Fruit fly (Drosophila melanogaster) whole organism, embryonic: ENCODE data around the gene Wdr33.
A peak's percentile ranks its signal among the peaks of the same experiment; 100 is the strongest.

ENCODE experiments used
- Abd-B ChIP-seq: fragments of 200-800 bp; sonication (Bioruptor generic); optimal IDR thresholded peaks from 2 replicates; lab custom pipeline; 2018; ENCODE audit warnings: missing biosample characterization, mild to moderate bottlenecking, missing genetic modification characterization, moderate library complexity
- Ada2b ChIP-seq: fragments of 200-800 bp; sonication (Bioruptor generic); IDR thresholded peaks from 2 replicates; pipeline ENCODE4 v1.3.6; 2022; ENCODE audit warnings: missing biosample characterization, missing genetic modification characterization
- Asciz ChIP-seq: fragments of 200-800 bp; sonication (Bioruptor generic); optimal IDR thresholded peaks from 2 replicates; lab custom pipeline; 2017; ENCODE audit warnings: missing biosample characterization, mild to moderate bottlenecking, missing genetic modification characterization, missing genetic modification reagents
- BEAF-32 ChIP-seq: fragments of 200-800 bp; sonication (Bioruptor generic); optimal IDR thresholded peaks from 3 replicates; lab custom pipeline; 2017; ENCODE audit warnings: missing biosample characterization, missing genetic modification characterization, mild to moderate bottlenecking, moderate library complexity, missing genetic modification reagents
- CG10267 ChIP-seq: fragments of 200-800 bp; sonication (Bioruptor generic); optimal IDR thresholded peaks from 2 replicates; lab custom pipeline; 2018; ENCODE audit warnings: missing biosample characterization, mild to moderate bottlenecking, missing genetic modification characterization, moderate library complexity
- CG10274 ChIP-seq: fragments of 200-800 bp; sonication (Bioruptor generic); optimal IDR thresholded peaks from 3 replicates; lab custom pipeline; 2017; ENCODE audit warnings: missing biosample characterization, mild to moderate bottlenecking, missing genetic modification characterization
- CG10565 ChIP-seq: fragments of 200-800 bp; sonication (Bioruptor generic); optimal IDR thresholded peaks from 3 replicates; lab custom pipeline; 2016; ENCODE audit warnings: missing biosample characterization, mild to moderate bottlenecking, missing genetic modification characterization
- CG11247 ChIP-seq: fragments of 200-800 bp; sonication (Bioruptor generic); IDR thresholded peaks from 2 replicates; pipeline ENCODE4 v1.3.6; 2022; ENCODE audit warnings: missing biosample characterization, missing genetic modification characterization
- CG11398 ChIP-seq: fragments of 200-800 bp; sonication (Bioruptor generic); optimal IDR thresholded peaks from 2 replicates; lab custom pipeline; 2016; ENCODE audit warnings: missing biosample characterization, missing genetic modification characterization
- CG11504 ChIP-seq: fragments of 200-800 bp; sonication (Bioruptor generic); optimal IDR thresholded peaks from 3 replicates; lab custom pipeline; 2019; ENCODE audit warnings: missing biosample characterization, mild to moderate bottlenecking, missing genetic modification characterization, moderate library complexity
- CG12299 ChIP-seq: fragments of 200-800 bp; sonication (Bioruptor generic); optimal IDR thresholded peaks from 2 replicates; lab custom pipeline; 2018; ENCODE audit warnings: missing biosample characterization, mild to moderate bottlenecking, missing genetic modification characterization
- CG13287 ChIP-seq: fragments of 200-800 bp; sonication (Bioruptor generic); IDR thresholded peaks from 2 replicates; pipeline ENCODE4 v1.3.6; 2022; ENCODE audit warnings: missing biosample characterization, missing genetic modification characterization; ENCODE audit not compliant: partially characterized antibody
- CG13296 ChIP-seq: fragments of 200-800 bp; sonication (Bioruptor generic); optimal IDR thresholded peaks from 3 replicates; lab custom pipeline; 2018; ENCODE audit warnings: missing biosample characterization, mild to moderate bottlenecking, missing genetic modification characterization
- CG15696 ChIP-seq: fragments of 200-800 bp; sonication (Bioruptor generic); optimal IDR thresholded peaks from 2 replicates; lab custom pipeline; 2019; ENCODE audit warnings: missing biosample characterization, mild to moderate bottlenecking, missing genetic modification characterization, moderate library complexity
- CG17829 ChIP-seq: fragments of 200-800 bp; optimal IDR thresholded peaks from 2 replicates; lab custom pipeline; 2019; ENCODE audit warnings: missing biosample characterization, mild to moderate bottlenecking, missing genetic modification characterization, moderate library complexity
- CG18599 ChIP-seq: fragments of 200-800 bp; sonication (Bioruptor generic); optimal IDR thresholded peaks from 3 replicates; lab custom pipeline; 2017; ENCODE audit warnings: missing biosample characterization, missing genetic modification characterization, mild to moderate bottlenecking, moderate library complexity, missing genetic modification reagents
- CG2116 ChIP-seq: fragments of 200-800 bp; sonication (Bioruptor generic); optimal IDR thresholded peaks from 3 replicates; lab custom pipeline; 2018; ENCODE audit warnings: missing biosample characterization, mild to moderate bottlenecking, missing genetic modification characterization
- CG31224 ChIP-seq: fragments of 200-800 bp; sonication (Bioruptor generic); IDR thresholded peaks from 2 replicates; pipeline ENCODE4 v1.3.6; 2022; ENCODE audit warnings: missing biosample characterization, missing genetic modification characterization
- CG34224 ChIP-seq: fragments of 200-800 bp; sonication (Bioruptor generic); IDR thresholded peaks from 3 replicates; pipeline ENCODE4 v1.3.6; 2022; ENCODE audit warnings: missing biosample characterization, missing genetic modification characterization; ENCODE audit not compliant: partially characterized antibody
- CG34376 ChIP-seq: fragments of 200-800 bp; sonication (Bioruptor generic); optimal IDR thresholded peaks from 2 replicates; lab custom pipeline; 2018; ENCODE audit warnings: missing biosample characterization, mild to moderate bottlenecking, missing genetic modification characterization
- Deaf1 ChIP-seq: fragments of 200-800 bp; optimal IDR thresholded peaks from 3 replicates; lab custom pipeline; 2019; ENCODE audit warnings: missing biosample characterization, mild to moderate bottlenecking, missing genetic modification characterization, moderate library complexity
- Dip2 ChIP-seq: fragments of 200-800 bp; sonication (Bioruptor generic); IDR thresholded peaks from 2 replicates; pipeline ENCODE4 v1.3.6; 2022; ENCODE audit warnings: missing biosample characterization, missing genetic modification characterization
- Dll ChIP-seq: fragments of 200-800 bp; sonication (Bioruptor generic); IDR thresholded peaks from 4 replicates; pipeline ENCODE4 v1.3.6; 2022; ENCODE audit warnings: missing biosample characterization, missing genetic modification characterization; ENCODE audit not compliant: partially characterized antibody
- Dref ChIP-seq: fragments of 200-800 bp; sonication (Bioruptor generic); IDR thresholded peaks from 2 replicates; pipeline ENCODE4 v1.3.6; 2022; ENCODE audit warnings: missing biosample characterization, missing genetic modification characterization
- E2f2 ChIP-seq: fragments of 200-800 bp; sonication (Bioruptor generic); IDR thresholded peaks from 2 replicates; pipeline ENCODE4 v1.3.6; 2022; ENCODE audit warnings: missing biosample characterization, missing genetic modification characterization
- Hr51 ChIP-seq, 2 experiments: fragments of 200-800 bp; sonication (Bioruptor generic); optimal IDR thresholded peaks; 2 replicates in 1 of 2; 3 replicates in 1 of 2; lab custom pipeline; 2016 to 2018; ENCODE audit warnings: missing biosample characterization in 2 of 2, missing genetic modification characterization in 2 of 2, mild to moderate bottlenecking in 1 of 2, moderate library complexity in 1 of 2
- Hr78 ChIP-seq, 2 experiments: fragments of 200-800 bp in 1 of 2; fragments of >200 bp in 1 of 2; sonication (Bioruptor generic) in 1 of 2; optimal IDR thresholded peaks; 2 replicates each; lab custom pipeline; 2017 to 2019; ENCODE audit warnings: missing biosample characterization in 2 of 2, missing genetic modification characterization in 2 of 2, mild to moderate bottlenecking in 1 of 2, moderate library complexity in 1 of 2
- Hsf ChIP-seq: fragments of 200-800 bp; sonication (Bioruptor generic); optimal IDR thresholded peaks from 3 replicates; lab custom pipeline; 2016; ENCODE audit warnings: missing biosample characterization, missing genetic modification characterization
- Lhr ChIP-seq: fragments of 200-800 bp; sonication (Bioruptor generic); optimal IDR thresholded peaks from 3 replicates; lab custom pipeline; 2017; ENCODE audit warnings: mild to moderate bottlenecking, missing biosample characterization, missing genetic modification reagents, missing genetic modification characterization
- Med ChIP-seq: fragments of 200-800 bp; sonication (Bioruptor generic); peaks from one replicate; lab custom pipeline; 2016; ENCODE audit warnings: missing biosample characterization, missing genetic modification characterization, mild to moderate bottlenecking, inconsistent platforms, moderate library complexity
- Myb ChIP-seq: fragments of 200-800 bp; sonication (Bioruptor generic); optimal IDR thresholded peaks from 2 replicates; lab custom pipeline; 2016; ENCODE audit warnings: missing biosample characterization, missing genetic modification characterization
- Poxn ChIP-seq: fragments of 200-800 bp; sonication (Bioruptor generic); IDR thresholded peaks from 2 replicates; pipeline ENCODE4 v1.3.6; 2022; ENCODE audit warnings: missing biosample characterization, missing genetic modification characterization
- Rfx ChIP-seq: fragments of 200-800 bp; sonication (Bioruptor generic); IDR thresholded peaks from 2 replicates; pipeline ENCODE4 v1.3.6; 2022; ENCODE audit warnings: missing biosample characterization, missing genetic modification characterization
- Six4 ChIP-seq: fragments of 200-800 bp; sonication (Bioruptor generic); optimal IDR thresholded peaks from 2 replicates; lab custom pipeline; 2016; ENCODE audit warnings: missing biosample characterization, missing genetic modification characterization
- Xrp1 ChIP-seq: fragments of 200-800 bp; sonication (Bioruptor generic); IDR thresholded peaks from 2 replicates; pipeline ENCODE4 v1.3.6; 2022; ENCODE audit warnings: missing biosample characterization, missing genetic modification characterization
- ase ChIP-seq: fragments of 200-800 bp; sonication (Bioruptor generic); IDR thresholded peaks from 3 replicates; pipeline ENCODE4 v1.3.6; 2022; ENCODE audit warnings: missing biosample characterization, missing genetic modification characterization
- bbx ChIP-seq: fragments of 200-800 bp; sonication (Bioruptor generic); IDR thresholded peaks from 2 replicates; pipeline ENCODE4 v1.3.6; 2022; ENCODE audit warnings: missing biosample characterization, missing genetic modification characterization; ENCODE audit not compliant: partially characterized antibody
- chif ChIP-seq, 2 experiments: fragments of 200-800 bp; sonication (Bioruptor generic); optimal IDR thresholded peaks; 3 replicates each; lab custom pipeline; 2016; ENCODE audit warnings: missing biosample characterization in 2 of 2, missing genetic modification characterization in 2 of 2
- chn ChIP-seq: fragments of 200-800 bp; sonication (Bioruptor generic); optimal IDR thresholded peaks from 2 replicates; lab custom pipeline; 2016; ENCODE audit warnings: missing biosample characterization, missing genetic modification characterization
- crc ChIP-seq: fragments of 200-800 bp; sonication (Bioruptor generic); optimal IDR thresholded peaks from 2 replicates; lab custom pipeline; 2016; ENCODE audit warnings: missing biosample characterization, missing genetic modification characterization
- crp ChIP-seq, 2 experiments: fragments of 200-800 bp; sonication (Bioruptor generic); optimal IDR thresholded peaks; 2 replicates in 1 of 2; 3 replicates in 1 of 2; lab custom pipeline; 2017; ENCODE audit warnings: missing biosample characterization in 2 of 2, missing genetic modification characterization in 2 of 2, mild to moderate bottlenecking in 1 of 2, moderate library complexity in 1 of 2
- fu2 ChIP-seq: fragments of 200-800 bp; sonication (Bioruptor generic); optimal IDR thresholded peaks from 2 replicates; lab custom pipeline; 2016; ENCODE audit warnings: missing biosample characterization, missing genetic modification characterization
- lilli ChIP-seq: fragments of 200-800 bp; sonication (Bioruptor generic); optimal IDR thresholded peaks from 3 replicates; lab custom pipeline; 2016; ENCODE audit warnings: missing biosample characterization, missing genetic modification characterization
- mirr ChIP-seq: fragments of 200-800 bp; sonication (Bioruptor generic); optimal IDR thresholded peaks from 3 replicates; lab custom pipeline; 2018; ENCODE audit warnings: missing biosample characterization, mild to moderate bottlenecking, missing genetic modification characterization
- nerfin-1 ChIP-seq: fragments of 200-800 bp; sonication (Bioruptor generic); optimal IDR thresholded peaks from 3 replicates; lab custom pipeline; 2019; ENCODE audit warnings: missing biosample characterization, mild to moderate bottlenecking, missing genetic modification characterization, moderate library complexity
- nom ChIP-seq: fragments of 200-800 bp; sonication (Bioruptor generic); optimal IDR thresholded peaks from 2 replicates; lab custom pipeline; 2017; ENCODE audit warnings: missing biosample characterization, missing genetic modification characterization, mild to moderate bottlenecking, moderate library complexity, missing genetic modification reagents
- pum ChIP-seq: fragments of 200-800 bp; sonication (Bioruptor generic); optimal IDR thresholded peaks from 2 replicates; lab custom pipeline; 2016; ENCODE audit warnings: missing biosample characterization, missing genetic modification characterization
- repo ChIP-seq: fragments of 200-800 bp; sonication (Bioruptor generic); optimal IDR thresholded peaks from 2 replicates; lab custom pipeline; 2016; ENCODE audit warnings: missing biosample characterization, missing genetic modification characterization
- ro ChIP-seq: fragments of 200-800 bp; sonication (Bioruptor generic); IDR thresholded peaks from 2 replicates; pipeline ENCODE4 v1.3.6; 2022; ENCODE audit warnings: missing biosample characterization, missing genetic modification characterization
- shn ChIP-seq: fragments of 200-800 bp; sonication (Bioruptor generic); optimal IDR thresholded peaks from 3 replicates; lab custom pipeline; 2016; ENCODE audit warnings: missing biosample characterization, missing genetic modification characterization

The Wdr33 gene

dm6 chr3R:5632182-5632581 lies 28.3 kb upstream of the Wdr33 start, which contains the start of gene CG31549 (continued):
- TF ChIP-seq fu2 (GFP tag; lab: Kevin White, UChicago) (no peak), Lhr (GFP tag; lab: Kevin White, UChicago) (no peak), CG11504 (tag; lab: Kevin White, UChicago) (no peak), Asciz (GFP tag; lab: Kevin White, UChicago) (no peak), CG2116 (GFP tag; lab: Kevin White, UChicago) (peak; percentile 30), CG31224 (GFP tag; lab: Robert Waterston, UW) (no peak), Abd-B (GFP tag; lab: Kevin White, UChicago) (no peak), CG11247 (GFP tag; lab: Robert Waterston, UW) (no peak), Hr51 (GFP tag; optimal IDR thresholded peaks at IDR 0.05; lab: Kevin White, UChicago) (no peak), bbx (GFP tag; lab: Robert Waterston, UW) (no peak), Dref (GFP tag; lab: Robert Waterston, UW) (peak; percentile 49), ro (GFP tag; lab: Robert Waterston, UW) (no peak), crp (GFP tag; optimal IDR thresholded peaks at IDR 0.05; lab: Kevin White, UChicago) (peak in 1 of 2 experiments; percentile 90), lilli (GFP tag; lab: Kevin White, UChicago) (no peak), crc (GFP tag; lab: Kevin White, UChicago) (no peak), Dll (GFP tag; lab: Robert Waterston, UW) (peak; percentile 43; the same call in 2 of the 4 replicates), Hsf (GFP tag; lab: Kevin White, UChicago) (no peak), CG17829 (no peak), pum (no peak), CG10565 (GFP tag; lab: Kevin White, UChicago) (no peak), nerfin-1 (tag; lab: Kevin White, UChicago) (no peak), chn (GFP tag; lab: Kevin White, UChicago) (no peak), CG13296 (no peak), CG34224 (GFP tag; lab: Robert Waterston, UW) (0 out of 3 replicates have a peak, but pooled peaks have one; percentile 41), CG13287 (GFP tag; lab: Robert Waterston, UW) (peak; percentile 28; the same call in 1 of the 2 replicates), CG10267 (tag; lab: Kevin White, UChicago) (no peak), CG34376 (GFP tag; lab: Kevin White, UChicago) (peak; percentile 13), Six4 (no peak), Deaf1 (tag; lab: Kevin White, UChicago) (no peak), Ada2b (GFP tag; lab: Robert Waterston, UW) (no peak), mirr (GFP tag; lab: Kevin White, UChicago) (no peak), nom (GFP tag; lab: Kevin White, UChicago) (no peak), repo (GFP tag; lab: Kevin White, UChicago) (no peak), Myb (GFP tag; lab: Kevin White, UChicago) (peak; percentile 87), Med (GFP tag; lab: Kevin White, UChicago) (peak; percentile 80), shn (GFP tag; lab: Kevin White, UChicago) (no peak), CG11398 (GFP tag; lab: Kevin White, UChicago) (no peak), chif (GFP tag; optimal IDR thresholded peaks at IDR 0.05; lab: Kevin White, UChicago) (no peak), E2f2 (GFP tag; lab: Robert Waterston, UW) (peak; percentile 54), CG10274 (GFP tag; lab: Kevin White, UChicago) (no peak), BEAF-32 (GFP tag; lab: Kevin White, UChicago) (peak; percentile 7), Poxn (GFP tag; lab: Robert Waterston, UW) (no peak), Xrp1 (GFP tag; lab: Robert Waterston, UW) (no peak), Rfx (GFP tag; lab: Robert Waterston, UW) (no peak), Hr78 (GFP tag; optimal IDR thresholded peaks at IDR 0.05; lab: Kevin White, UChicago) (no peak), Dip2 (GFP tag; lab: Robert Waterston, UW) (no peak), CG12299 (tag; lab: Kevin White, UChicago) (no peak), CG15696 (tag; lab: Kevin White, UChicago) (no peak), ase (GFP tag; lab: Robert Waterston, UW) (no peak), CG18599 (GFP tag; lab: Kevin White, UChicago) (no peak)
